Worm (Caenorhabditis elegans) whole organism, late embryonic: ENCODE results near the gene C28H8.3.

Experiments
- C08G9.2 ChIP-seq: sonication (generic microtip); optimal IDR thresholded peaks from 2 replicates; lab custom pipeline; 2016; ENCODE audit warnings: mild to moderate bottlenecking, missing genetic modification characterization, moderate library complexity, missing compliant biosample characterization
- C38D4.7 ChIP-seq: fragments of 200-800 bp; sonication (Bioruptor generic); optimal IDR thresholded peaks from 2 replicates; lab custom pipeline; 2018; ENCODE audit warnings: mild to moderate bottlenecking, missing genetic modification characterization, moderate library complexity, missing compliant biosample characterization
- K02D7.2 ChIP-seq: sonication (generic microtip); optimal IDR thresholded peaks from 2 replicates; lab custom pipeline; 2017; ENCODE audit warnings: mild to moderate bottlenecking, missing genetic modification characterization, missing compliant biosample characterization
- Y22D7AL.16 ChIP-seq: sonication (generic microtip); optimal IDR thresholded peaks from 2 replicates; lab custom pipeline; 2016; ENCODE audit warnings: missing genetic modification characterization, missing compliant biosample characterization
- ama-1 ChIP-seq: fragments of 150-350 bp; optimal IDR thresholded peaks from 2 replicates; lab custom pipeline; 2014
- ceh-14 ChIP-seq: sonication (generic microtip); optimal IDR thresholded peaks from 2 replicates; lab custom pipeline; 2016; ENCODE audit warnings: missing genotype, missing genetic modification characterization, missing compliant biosample characterization
- ceh-18 ChIP-seq: sonication (generic microtip); optimal IDR thresholded peaks from 2 replicates; lab custom pipeline; 2016; ENCODE audit warnings: missing genetic modification characterization, missing compliant biosample characterization
- ceh-19 ChIP-seq: fragments of 200-800 bp; sonication (Bioruptor generic); optimal IDR thresholded peaks from 2 replicates; lab custom pipeline; 2018; ENCODE audit warnings: mild to moderate bottlenecking, missing genetic modification characterization, missing compliant biosample characterization
- ceh-22 ChIP-seq: sonication (generic microtip); optimal IDR thresholded peaks from 2 replicates; lab custom pipeline; 2017; ENCODE audit warnings: missing biosample characterization, missing genetic modification characterization
- ceh-24 ChIP-seq: sonication (generic microtip); optimal IDR thresholded peaks from 2 replicates; lab custom pipeline; 2016; ENCODE audit warnings: mild to moderate bottlenecking, missing genetic modification characterization, missing compliant biosample characterization
- ceh-30 ChIP-seq: fragments of 150-350 bp; optimal IDR thresholded peaks from 2 replicates; lab custom pipeline; 2014; ENCODE audit warnings: missing biosample characterization, missing genetic modification characterization
- ceh-31 ChIP-seq: sonication (generic microtip); optimal IDR thresholded peaks from 2 replicates; lab custom pipeline; 2016; ENCODE audit warnings: missing genetic modification characterization, missing compliant biosample characterization
- ceh-45 ChIP-seq: fragments of 200-800 bp; sonication (Bioruptor generic); IDR thresholded peaks from 2 replicates; pipeline ENCODE4 v1.3.6; 2022; ENCODE audit warnings: missing genetic modification reagents, missing genetic modification characterization, missing compliant biosample characterization
- ceh-48 ChIP-seq: sonication (generic microtip); optimal IDR thresholded peaks from 2 replicates; lab custom pipeline; 2016; ENCODE audit warnings: missing genetic modification characterization, inconsistent platforms, missing compliant biosample characterization
- elt-2 ChIP-seq: sonication (generic microtip); optimal IDR thresholded peaks from 2 replicates; lab custom pipeline; 2016; ENCODE audit warnings: missing genetic modification reagents, missing genetic modification characterization, missing compliant biosample characterization
- gmeb-2 ChIP-seq: sonication (generic microtip); optimal IDR thresholded peaks from 2 replicates; lab custom pipeline; 2016; ENCODE audit warnings: missing genetic modification characterization, inconsistent platforms, missing compliant biosample characterization
- hlh-30 ChIP-seq: sonication (generic microtip); optimal IDR thresholded peaks from 2 replicates; lab custom pipeline; 2017; ENCODE audit warnings: antibody characterized with exemption, missing genetic modification characterization, missing compliant biosample characterization; ENCODE audit not compliant: insufficient read depth
- hlh-6 ChIP-seq: sonication (generic microtip); optimal IDR thresholded peaks from 2 replicates; lab custom pipeline; 2016; ENCODE audit warnings: missing genotype, missing genetic modification characterization, missing compliant biosample characterization
- lim-6 ChIP-seq: sonication (generic microtip); optimal IDR thresholded peaks from 2 replicates; lab custom pipeline; 2016; ENCODE audit warnings: missing genetic modification characterization, missing compliant biosample characterization
- lin-11 ChIP-seq: fragments of 200-800 bp; sonication (Bioruptor generic); optimal IDR thresholded peaks from 2 replicates; lab custom pipeline; 2018; ENCODE audit warnings: mild to moderate bottlenecking, missing genetic modification characterization, missing compliant biosample characterization
- nfya-1 ChIP-seq: sonication (generic microtip); optimal IDR thresholded peaks from 2 replicates; lab custom pipeline; 2017; ENCODE audit warnings: missing genetic modification characterization, mild to moderate bottlenecking, missing compliant biosample characterization, antibody characterized with exemption, moderate library complexity
- nhr-232 ChIP-seq: sonication (generic microtip); optimal IDR thresholded peaks from 2 replicates; lab custom pipeline; 2016; ENCODE audit warnings: missing genetic modification characterization, missing compliant biosample characterization
- odd-2 ChIP-seq: sonication (generic microtip); optimal IDR thresholded peaks from 2 replicates; lab custom pipeline; 2017; ENCODE audit warnings: antibody characterized with exemption, mild to moderate bottlenecking, missing genetic modification characterization, missing compliant biosample characterization
- pag-3 ChIP-seq: sonication (generic microtip); optimal IDR thresholded peaks from 2 replicates; lab custom pipeline; 2016; ENCODE audit warnings: missing compliant biosample characterization, missing genetic modification characterization, borderline replicate concordance
- pax-1 ChIP-seq: fragments of 150-350 bp; optimal IDR thresholded peaks from 2 replicates; lab custom pipeline; 2014; ENCODE audit warnings: missing biosample characterization, missing genetic modification characterization
- pha-2 ChIP-seq: sonication (generic microtip); optimal IDR thresholded peaks from 2 replicates; lab custom pipeline; 2017; ENCODE audit warnings: mild to moderate bottlenecking, missing genetic modification characterization, missing compliant biosample characterization
- pha-4 ChIP-seq: fragments of 150-350 bp; optimal IDR thresholded peaks from 2 replicates; lab custom pipeline; 2018; ENCODE audit warnings: missing biosample characterization, missing genetic modification reagents, missing genetic modification characterization
- ref-2 ChIP-seq: sonication (generic microtip); optimal IDR thresholded peaks from 2 replicates; lab custom pipeline; 2016; ENCODE audit warnings: missing genetic modification characterization, missing compliant biosample characterization
- rnt-1 ChIP-seq: sonication (generic microtip); optimal IDR thresholded peaks from 2 replicates; lab custom pipeline; 2016; ENCODE audit warnings: missing genetic modification characterization, missing compliant biosample characterization
- sox-4 ChIP-seq: sonication (generic microtip); optimal IDR thresholded peaks from 2 replicates; lab custom pipeline; 2017; ENCODE audit warnings: mild to moderate bottlenecking, missing genetic modification characterization, inconsistent platforms, missing compliant biosample characterization
- tbx-2 ChIP-seq: sonication (generic microtip); optimal IDR thresholded peaks from 2 replicates; lab custom pipeline; 2016; ENCODE audit warnings: missing genetic modification characterization, missing compliant biosample characterization
- unc-42 ChIP-seq: sonication (generic microtip); optimal IDR thresholded peaks from 2 replicates; lab custom pipeline; 2016; ENCODE audit warnings: missing genotype, missing genetic modification characterization, missing compliant biosample characterization
- unc-55 ChIP-seq: sonication (generic microtip); optimal IDR thresholded peaks from 2 replicates; lab custom pipeline; 2017; ENCODE audit warnings: missing biosample characterization, missing genetic modification reagents, missing genetic modification characterization
- zip-5 ChIP-seq: sonication (generic microtip); optimal IDR thresholded peaks from 2 replicates; lab custom pipeline; 2016; ENCODE audit warnings: missing genetic modification characterization, missing compliant biosample characterization

Gene C28H8.3

DNA sequence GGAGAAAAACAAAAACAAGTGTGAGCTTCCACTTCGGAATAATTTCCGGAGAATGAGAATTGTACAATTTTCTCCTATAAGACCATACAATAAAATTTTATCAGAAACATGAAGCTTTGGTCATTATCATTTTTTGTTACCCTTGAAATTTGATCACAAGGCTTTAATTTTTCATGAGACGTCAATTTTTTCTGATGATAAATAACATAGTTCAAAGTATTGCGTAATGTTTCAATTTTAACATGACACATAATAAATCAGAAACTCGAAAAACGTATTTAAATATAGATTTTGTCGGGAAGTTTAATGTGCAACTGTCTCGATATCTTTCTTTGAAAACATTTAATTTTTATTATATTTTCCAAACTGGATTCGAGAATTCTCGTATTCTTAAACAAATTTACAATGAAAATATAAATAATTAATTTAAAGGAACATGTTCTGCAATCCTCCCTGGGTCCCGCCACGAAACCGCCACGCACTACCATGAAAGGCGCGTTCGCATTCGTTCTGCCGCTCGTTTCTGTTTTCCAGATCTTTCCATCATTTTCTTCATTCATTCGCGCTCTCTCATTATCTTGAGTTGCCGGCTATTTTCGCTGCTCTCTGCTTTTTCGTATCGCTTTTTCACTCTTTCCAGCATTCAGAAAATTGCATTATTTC lies 30.4 kb downstream of the C28H8.3 start:
- TF ChIP-seq sox-4 (tag; lab: Kevin White, UChicago) (no peak), ceh-18 (tag; lab: Kevin White, UChicago) (no peak), unc-42 (tag; lab: Kevin White, UChicago) (peak; percentile 13), tbx-2 (tag; lab: Kevin White, UChicago) (no peak), pax-1 (tag; lab: Kevin White, UChicago) (no peak)

DNA sequence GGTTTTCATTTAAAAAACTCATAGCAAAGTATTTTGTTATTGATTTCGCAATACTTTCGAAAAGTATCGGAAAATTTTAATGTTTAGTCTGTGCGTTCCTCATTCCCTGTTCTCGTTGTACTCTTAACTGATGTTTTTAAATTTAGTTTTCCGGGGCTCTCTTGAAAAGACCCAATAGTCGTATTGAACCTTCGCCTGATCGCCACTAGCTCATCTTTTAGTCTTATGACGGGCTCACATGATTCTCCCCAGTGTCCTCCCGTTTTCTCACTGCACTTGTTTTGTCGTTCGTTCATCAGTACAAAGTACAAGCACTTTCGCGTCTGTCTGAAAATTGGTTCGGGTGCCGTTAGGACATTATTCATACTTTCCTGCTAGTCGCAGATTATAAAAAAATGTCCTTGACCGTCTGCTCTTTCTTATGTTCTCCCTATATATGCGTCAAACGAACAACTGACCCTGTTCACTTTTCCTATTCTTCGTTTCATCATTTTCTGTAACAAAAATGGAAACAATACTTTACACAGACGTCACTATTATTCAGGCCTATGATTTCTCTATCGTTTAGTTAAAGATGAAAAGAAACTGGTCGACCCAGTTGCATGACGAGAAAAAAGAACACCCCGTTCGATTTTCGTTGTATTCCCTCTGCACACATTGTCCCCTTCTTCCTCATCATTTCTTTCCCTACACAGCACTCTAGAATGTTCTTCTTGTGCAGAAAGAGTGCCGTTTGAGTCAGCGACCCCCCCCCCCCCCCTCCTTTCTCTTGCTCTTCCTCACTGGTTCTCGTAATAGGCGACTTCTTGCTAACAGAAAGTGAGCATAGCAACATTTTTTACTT lies 31.2 kb downstream of the C28H8.3 start, which contains the start of gene ubq-1:
Gene ubq-1 (plus strand): TSS at position 802 of the 844 bp plus-strand sequence.
- TF ChIP-seq ceh-22 (no peak), zip-5 (tag; lab: Kevin White, UChicago) (no peak), ceh-45 (GFP tag; lab: Robert Waterston, UW) (no peak), hlh-30 (peak; percentile 41), K02D7.2 (tag; lab: Kevin White, UChicago) (no peak), odd-2 (tag; lab: Kevin White, UChicago) (no peak), pax-1 (tag; lab: Kevin White, UChicago) (no peak), ceh-30 (tag; lab: Kevin White, UChicago) (no peak), ama-1 (lab: Kevin White, UChicago) (no peak), hlh-6 (no peak), unc-42 (tag; lab: Kevin White, UChicago) (no peak), ceh-18 (tag; lab: Kevin White, UChicago) (no peak), ceh-31 (tag; lab: Kevin White, UChicago) (no peak), ceh-19 (GFP tag; lab: Kevin White, UChicago) (no peak), ceh-24 (tag; lab: Kevin White, UChicago) (no peak), ref-2 (peak; percentile 36), C38D4.7 (GFP tag; lab: Kevin White, UChicago) (no peak)

DNA sequence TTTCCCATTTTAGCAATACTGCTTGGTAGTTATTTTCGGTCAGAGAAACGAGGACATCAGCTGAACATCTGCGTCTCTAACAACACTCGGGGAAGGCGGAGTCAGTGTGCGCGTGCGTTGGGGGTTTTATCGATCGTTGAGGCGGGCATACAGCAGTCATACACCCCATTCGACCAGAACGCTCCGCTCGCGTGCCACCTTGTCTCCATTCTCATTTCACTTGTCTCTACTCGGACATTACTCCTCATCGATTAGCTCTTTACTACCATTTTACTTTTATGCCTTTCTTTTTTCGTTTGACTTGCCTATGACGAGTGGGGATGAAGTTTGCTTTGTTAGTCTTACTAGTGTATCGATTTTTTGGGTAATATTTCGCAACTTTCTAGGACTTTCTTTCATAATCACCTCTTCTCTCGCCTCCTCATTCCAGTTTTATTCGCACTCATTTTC lies 32.0 kb downstream of the C28H8.3 start:
- peak; percentile 18 for TF ChIP-seq elt-2 (tag; lab: Kevin White, UChicago)
- peak; percentile 84 for TF ChIP-seq ama-1 (lab: Kevin White, UChicago)
- peak; percentile 5 for TF ChIP-seq nhr-232
- peak; percentile 61 for TF ChIP-seq nfya-1 (tag; lab: Kevin White, UChicago)
- TF ChIP-seq pag-3 (tag; lab: Kevin White, UChicago), result no peak
- no peak for TF ChIP-seq ceh-19 (GFP tag; lab: Kevin White, UChicago)
- TF ChIP-seq lin-11 (tag; lab: Kevin White, UChicago), result no peak
- TF ChIP-seq pha-2 (tag; lab: Kevin White, UChicago), result no peak
- TF ChIP-seq rnt-1 (tag; lab: Kevin White, UChicago), result no peak
- peak; percentile 5 for TF ChIP-seq ceh-14 (tag; lab: Kevin White, UChicago)
- TF ChIP-seq zip-5 (tag; lab: Kevin White, UChicago), result no peak
- TF ChIP-seq hlh-30, result peak; percentile 94
- peak; percentile 38 for TF ChIP-seq ceh-31 (tag; lab: Kevin White, UChicago)
- no peak for TF ChIP-seq Y22D7AL.16 (tag; lab: Kevin White, UChicago)
- TF ChIP-seq ceh-48 (tag; lab: Kevin White, UChicago), result peak; percentile 95
- peak; percentile 35 for TF ChIP-seq unc-55 (GFP tag; lab: Kevin White, UChicago)
- no peak for TF ChIP-seq ceh-18 (tag; lab: Kevin White, UChicago)
- peak; percentile 44 for TF ChIP-seq C08G9.2 (tag; lab: Kevin White, UChicago)

DNA sequence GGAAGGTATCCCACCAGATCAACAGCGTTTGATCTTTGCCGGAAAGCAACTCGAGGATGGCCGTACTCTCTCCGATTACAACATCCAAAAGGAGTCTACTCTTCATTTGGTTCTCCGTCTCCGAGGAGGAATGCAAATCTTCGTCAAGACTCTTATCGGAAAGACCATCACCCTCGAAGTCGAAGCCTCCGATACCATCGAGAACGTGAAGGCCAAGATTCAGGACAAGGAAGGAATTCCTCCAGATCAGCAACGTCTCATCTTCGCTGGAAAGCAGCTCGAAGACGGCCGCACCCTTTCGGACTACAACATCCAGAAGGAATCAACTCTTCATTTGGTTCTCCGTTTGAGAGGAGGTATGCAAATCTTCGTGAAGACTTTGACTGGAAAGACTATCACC lies 33.6 kb downstream of the C28H8.3 start:
- no peak for TF ChIP-seq gmeb-2 (tag; lab: Kevin White, UChicago)
- no peak for TF ChIP-seq lim-6
- TF ChIP-seq nfya-1 (tag; lab: Kevin White, UChicago), result no peak
- TF ChIP-seq pha-4 (tag; lab: Kevin White, UChicago), result no peak
- TF ChIP-seq pha-2 (tag; lab: Kevin White, UChicago), result no peak
